Fruit fly (Drosophila melanogaster): ENCODE measurements around the gene CG13083.
A peak's percentile ranks its signal among the peaks of the same experiment; 100 is the strongest.

The CG13083 gene

DNA sequence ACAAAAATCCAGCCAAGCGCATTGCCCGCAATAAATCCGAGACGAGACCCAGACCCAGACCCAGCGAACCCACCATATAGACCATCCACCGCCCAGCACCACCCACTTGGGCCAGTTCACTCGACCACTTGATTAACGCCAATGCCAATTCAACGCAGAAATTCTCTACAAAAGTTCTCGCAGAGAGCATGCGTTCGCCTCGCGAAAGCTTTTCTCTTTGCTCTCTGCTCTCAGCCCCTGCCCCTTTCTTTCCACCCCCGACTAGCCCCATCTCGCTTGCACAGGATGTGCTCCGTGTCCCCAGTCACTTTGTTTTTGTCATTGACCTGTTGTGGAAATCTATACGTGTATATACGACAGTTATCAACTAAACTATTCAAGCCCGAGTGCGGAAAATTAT lies 32.3 kb downstream of the CG13083 start (continued):
- TF ChIP-seq Fer1 (GFP tag; optimal IDR thresholded peaks at IDR 0.05) (no peak), eyg (GFP tag; optimal IDR thresholded peaks at IDR 0.05) (no peak), CG31224 (GFP tag; IDR thresholded peaks at IDR 0.05) (no peak), pho (GFP tag; optimal IDR thresholded peaks at IDR 0.05) (no peak), CG6813 (GFP tag; optimal IDR thresholded peaks at IDR 0.05) (no peak), CG16863 (GFP tag; optimal IDR thresholded peaks at IDR 0.05) (no peak), gro (GFP tag; optimal IDR thresholded peaks at IDR 0.05) (no peak), sd (tag; optimal IDR thresholded peaks at IDR 0.05) (no peak), CG8944 (GFP tag; optimal IDR thresholded peaks at IDR 0.05) (no peak), Blimp-1 (GFP tag; optimal IDR thresholded peaks at IDR 0.05) (no peak), CG13287 (GFP tag; IDR thresholded peaks at IDR 0.05; ENCODE audit: partially characterized antibody) (peak; percentile 24; the same call in 1 of the 2 replicates), gem (tag; optimal IDR thresholded peaks at IDR 0.05) (no peak), nom (GFP tag; optimal IDR thresholded peaks at IDR 0.05) (no peak), CG12104 (GFP tag; optimal IDR thresholded peaks at IDR 0.05) (no peak), CG16779 (GFP tag; IDR thresholded peaks at IDR 0.05) (no peak), Dp (GFP tag; optimal IDR thresholded peaks at IDR 0.05) (no peak), twi (tag; optimal IDR thresholded peaks at IDR 0.05) (no peak), Chrac-16 (GFP tag; optimal IDR thresholded peaks at IDR 0.05) (no peak), ase (GFP tag; IDR thresholded peaks at IDR 0.05) (no peak), kay (GFP tag; optimal IDR thresholded peaks at IDR 0.05) (no peak), CG9215 (GFP tag; IDR thresholded peaks at IDR 0.05) (no peak), chinmo (GFP tag; IDR thresholded peaks at IDR 0.05; ENCODE audit: partially characterized antibody) (peak; percentile 44; the same call in 1 of the 4 replicates), eve (GFP tag; optimal IDR thresholded peaks at IDR 0.05) (no peak), CG8765 (GFP tag; IDR thresholded peaks at IDR 0.05) (no peak), scrt (GFP tag; optimal IDR thresholded peaks at IDR 0.05) (peak; percentile 80), jing (GFP tag; optimal IDR thresholded peaks at IDR 0.05) (no peak), MESR4 (GFP tag; optimal IDR thresholded peaks at IDR 0.05) (no peak), Bgb (GFP tag; IDR thresholded peaks at IDR 0.05; ENCODE audit: partially characterized antibody) (peak; percentile 18; the same call in 1 of the 2 replicates), CG10654 (GFP tag; optimal IDR thresholded peaks at IDR 0.05) (no peak), Ptx1 (GFP tag; IDR thresholded peaks at IDR 0.05) (no peak), Atf-2 (GFP tag; optimal IDR thresholded peaks at IDR 0.05) (no peak), CG17385 (GFP tag; optimal IDR thresholded peaks at IDR 0.05) (no peak), Rfx (GFP tag; IDR thresholded peaks at IDR 0.05) (no peak), D19B (GFP tag; optimal IDR thresholded peaks at IDR 0.05) (no peak), CG9817 (tag; optimal IDR thresholded peaks at IDR 0.05) (no peak), cwo (GFP tag; optimal IDR thresholded peaks at IDR 0.05) (no peak), Fer2 (tag; optimal IDR thresholded peaks at IDR 0.05) (no peak), gfzf (GFP tag; optimal IDR thresholded peaks at IDR 0.05) (no peak), CG8281 (tag; optimal IDR thresholded peaks at IDR 0.05) (no peak), CG4424 (GFP tag; optimal IDR thresholded peaks at IDR 0.05) (no peak), CG30431 (GFP tag; optimal IDR thresholded peaks at IDR 0.05) (no peak), Deaf1 (tag; optimal IDR thresholded peaks at IDR 0.05) (peak; percentile 22), CG10274 (GFP tag; optimal IDR thresholded peaks at IDR 0.05) (no peak), chm (GFP tag; IDR thresholded peaks at IDR 0.05) (0 out of 2 replicates have a peak, but pooled peaks have one; percentile 39), CG12071 (GFP tag; optimal IDR thresholded peaks at IDR 0.05) (no peak), CG13775 (GFP tag; optimal IDR thresholded peaks at IDR 0.05) (no peak), slou (GFP tag; optimal IDR thresholded peaks at IDR 0.05) (no peak), salm (tag; optimal IDR thresholded peaks at IDR 0.05) (no peak), abd-A (tag; optimal IDR thresholded peaks at IDR 0.05) (peak; percentile 46), lola (GFP tag; optimal IDR thresholded peaks at IDR 0.05) (no peak), CG17361 (GFP tag; IDR thresholded peaks at IDR 0.05) (no peak)

Data from whole organism, embryonic.